Worm (Caenorhabditis elegans) whole organism, L4 larva: ENCODE data around the gene M162.5.
"Not testable (repeated sequence)": the region's sequence is repeated elsewhere in the genome, so short reads cannot be mapped to it uniquely, and the experiment has no call there.

Experiments used
- F44E2.7 ChIP-seq: fragments of 200-800 bp; sonication (Bioruptor generic); IDR thresholded peaks from 2 replicates; pipeline ENCODE4 v2.1.2; 2022; ENCODE audit warnings: missing genetic modification characterization, missing compliant biosample characterization
- F49E8.2 ChIP-seq: sonication (generic microtip); optimal IDR thresholded peaks from 2 replicates; lab custom pipeline; 2016; ENCODE audit warnings: missing compliant biosample characterization, mild to moderate bottlenecking, missing genetic modification characterization, borderline replicate concordance
- R02D3.7 ChIP-seq: fragments of 150-350 bp; sonication (generic microtip); optimal IDR thresholded peaks from 3 replicates; lab custom pipeline; 2014; ENCODE audit warnings: missing biosample characterization, missing genetic modification characterization
- T20F7.1 ChIP-seq: fragments of 200-800 bp; sonication (Bioruptor generic); optimal IDR thresholded peaks from 2 replicates; lab custom pipeline; 2018; ENCODE audit warnings: mild to moderate bottlenecking, missing genetic modification characterization, missing compliant biosample characterization
- Y48G9A.11 ChIP-seq: fragments of 200-800 bp; sonication (Bioruptor generic); IDR thresholded peaks from 2 replicates; pipeline ENCODE4 v1.3.6; 2022; ENCODE audit warnings: missing genetic modification reagents, missing genetic modification characterization, missing compliant biosample characterization
- Y5F2A.4 ChIP-seq: fragments of 200-800 bp; sonication (Bioruptor generic); optimal IDR thresholded peaks from 2 replicates; lab custom pipeline; 2018; ENCODE audit warnings: mild to moderate bottlenecking, missing genetic modification characterization, missing compliant biosample characterization
- aha-1 ChIP-seq: fragments of 150-350 bp; peaks from one replicate; lab custom pipeline; 2014; ENCODE audit warnings: missing biosample characterization, missing genetic modification characterization
- ceh-20 ChIP-seq: fragments of 200-800 bp; sonication (Bioruptor generic); IDR thresholded peaks from 2 replicates; pipeline ENCODE4 v1.3.6; 2022; ENCODE audit warnings: missing genetic modification reagents, missing genetic modification characterization, missing compliant biosample characterization
- ceh-32 ChIP-seq: sonication (generic microtip); optimal IDR thresholded peaks from 2 replicates; lab custom pipeline; 2016; ENCODE audit warnings: mild to moderate bottlenecking, missing genetic modification characterization, missing compliant biosample characterization; ENCODE audit not compliant: poor library complexity
- daf-12 ChIP-seq: fragments of 150-350 bp; optimal IDR thresholded peaks from 2 replicates; lab custom pipeline; 2014; ENCODE audit warnings: missing biosample characterization, missing genetic modification reagents, missing genetic modification characterization
- daf-8 ChIP-seq: fragments of 200-800 bp; sonication (Bioruptor generic); IDR thresholded peaks from 2 replicates; pipeline ENCODE4 v1.3.6; 2022; ENCODE audit warnings: missing genetic modification characterization, missing compliant biosample characterization
- dmd-6 ChIP-seq: fragments of 200-800 bp; sonication (Bioruptor generic); IDR thresholded peaks from 2 replicates; pipeline ENCODE4 v1.3.6; 2022; ENCODE audit warnings: missing genetic modification reagents, missing genetic modification characterization, missing compliant biosample characterization
- dmd-8 ChIP-seq: fragments of 200-800 bp; sonication (Bioruptor generic); IDR thresholded peaks from 2 replicates; pipeline ENCODE4 v1.3.6; 2022; ENCODE audit warnings: missing genetic modification characterization, missing compliant biosample characterization
- egl-43 ChIP-seq: fragments of 200-800 bp; sonication (Bioruptor generic); IDR thresholded peaks from 2 replicates; pipeline ENCODE4 v1.3.6; 2022; ENCODE audit warnings: missing genetic modification reagents, missing genetic modification characterization, missing compliant biosample characterization
- lir-3 ChIP-seq: sonication (generic microtip); optimal IDR thresholded peaks from 2 replicates; lab custom pipeline; 2016; ENCODE audit warnings: mild to moderate bottlenecking, missing genetic modification characterization, missing compliant biosample characterization
- mes-2 ChIP-seq: sonication (generic microtip); optimal IDR thresholded peaks from 2 replicates; lab custom pipeline; 2016; ENCODE audit warnings: missing genotype, mild to moderate bottlenecking, missing genetic modification characterization, missing compliant biosample characterization; ENCODE audit not compliant: poor library complexity, severe bottlenecking
- mxl-3 ChIP-seq: fragments of 200-800 bp; sonication (Bioruptor generic); optimal IDR thresholded peaks from 2 replicates; lab custom pipeline; 2018; ENCODE audit warnings: mild to moderate bottlenecking, missing genetic modification characterization, missing compliant biosample characterization
- nhr-102 ChIP-seq: sonication (generic microtip); optimal IDR thresholded peaks from 2 replicates; lab custom pipeline; 2016; ENCODE audit warnings: mild to moderate bottlenecking, missing genetic modification characterization, moderate library complexity, missing compliant biosample characterization
- nhr-28 ChIP-seq: fragments of 150-350 bp; optimal IDR thresholded peaks from 2 replicates; lab custom pipeline; 2014; ENCODE audit warnings: missing biosample characterization, missing genetic modification characterization
- nhr-48 ChIP-seq: sonication (generic microtip); optimal IDR thresholded peaks from 2 replicates; lab custom pipeline; 2016; ENCODE audit warnings: mild to moderate bottlenecking, missing genetic modification characterization, missing compliant biosample characterization
- nhr-77 ChIP-seq: fragments of 150-350 bp; optimal IDR thresholded peaks from 2 replicates; lab custom pipeline; 2014; ENCODE audit warnings: missing biosample characterization, missing genetic modification characterization
- pha-4 ChIP-seq, 2 experiments: fragments of 150-350 bp in 1 of 2; fragments of 200-800 bp in 1 of 2; sonication (Bioruptor generic) in 1 of 2; IDR thresholded peaks in 1 of 2; optimal IDR thresholded peaks in 1 of 2; 2 replicates each; pipeline versions ENCODE4 v1.3.6 to Lab custom; 2014 to 2022; ENCODE audit warnings: missing genetic modification characterization in 2 of 2, missing genetic modification reagents in 2 of 2, missing biosample characterization in 1 of 2, missing compliant biosample characterization in 1 of 2
- saeg-2 ChIP-seq: fragments of 200-800 bp; sonication (Bioruptor generic); IDR thresholded peaks from 2 replicates; pipeline ENCODE4 v1.3.6; 2022; ENCODE audit warnings: missing genetic modification reagents, missing genetic modification characterization, missing compliant biosample characterization
- set-16 ChIP-seq: fragments of 200-800 bp; sonication (Bioruptor generic); IDR thresholded peaks from 2 replicates; pipeline ENCODE4 v1.3.6; 2022; ENCODE audit warnings: missing genetic modification reagents, missing genetic modification characterization, missing compliant biosample characterization
- snpc-4 ChIP-seq: fragments of 150-350 bp; optimal IDR thresholded peaks from 2 replicates; lab custom pipeline; 2014; ENCODE audit warnings: missing biosample characterization, missing genetic modification characterization
- tag-97 ChIP-seq: fragments of 200-800 bp; sonication (Bioruptor generic); IDR thresholded peaks from 2 replicates; pipeline ENCODE4 v1.3.6; 2022; ENCODE audit warnings: missing genetic modification characterization, missing compliant biosample characterization
- unc-39 ChIP-seq: sonication (generic microtip); optimal IDR thresholded peaks from 2 replicates; lab custom pipeline; 2017; ENCODE audit warnings: missing biosample characterization, missing genetic modification characterization
- unc-62 ChIP-seq, 3 experiments: fragments of 150-350 bp in 1 of 3; sonication (generic microtip); optimal IDR thresholded peaks in 2 of 3; peaks in 1 of 3; 1 replicate in 1 of 3; 2 replicates in 2 of 3; lab custom pipeline; 2014 to 2017; ENCODE audit warnings: missing biosample characterization in 3 of 3, missing genetic modification characterization in 3 of 3, missing genetic modification reagents in 3 of 3, missing genotype in 1 of 3
- zfp-3 ChIP-seq: fragments of 200-800 bp; sonication (Bioruptor generic); conservative IDR thresholded peaks from 2 replicates; pipeline ENCODE4 v1.3.6; 2022; ENCODE audit warnings: missing genetic modification reagents, missing genetic modification characterization, missing compliant biosample characterization
- zip-2 ChIP-seq: fragments of 150-350 bp; optimal IDR thresholded peaks from 2 replicates; lab custom pipeline; 2014; ENCODE audit warnings: missing biosample characterization, missing genetic modification characterization

M162.5 gene

ce11 chrV:19760751-19761150, at the start of gene M162.5:
M162.5 (plus strand) TSS chrV:19761051.
- TF ChIP-seq ceh-32 (tag; lab: Kevin White, UChicago) (no peak), mes-2 (tag; lab: Kevin White, UChicago) (no peak), aha-1 (tag; lab: Kevin White, UChicago) (peak; percentile 42)

DNA sequence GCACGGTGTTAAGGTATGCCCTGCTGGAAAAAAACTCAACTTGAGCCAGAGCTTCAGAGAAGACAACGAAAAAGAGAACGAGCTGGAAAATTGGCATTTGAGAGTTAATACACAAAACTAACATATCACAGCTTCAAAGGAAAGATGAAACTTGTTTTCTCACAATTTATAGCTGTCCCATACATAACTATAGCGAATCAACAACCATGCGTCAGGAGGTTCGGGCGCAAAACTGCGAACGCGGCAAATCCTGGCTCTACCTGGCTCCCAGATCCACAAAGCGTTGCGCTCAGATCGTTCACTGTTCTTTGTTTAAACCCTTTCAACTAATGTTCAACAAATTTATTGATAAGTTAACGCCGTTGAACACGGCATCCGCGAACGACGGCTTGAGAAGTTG, 49.2 kb upstream of the M162.5 start, which contains the start of gene Y43F8C.23:
Y43F8C.23 (minus strand) TSS at position 101 of the 400 bp plus-strand sequence.
- not testable (repeated sequence) for TF ChIP-seq daf-8; ceh-20 (GFP tag; lab: Robert Waterston, UW); nhr-77 (tag; lab: Kevin White, UChicago)
- TF ChIP-seq, all 104 proteins: peak for 0; not testable (repeated sequence) for 104

ce11 chrV:19715419-19715818, 45.4 kb upstream of the M162.5 start, which contains the start of gene Y43F8C.16:
Y43F8C.16 (minus strand) TSS chrV:19715519.
- TF ChIP-seq aha-1 (tag; lab: Kevin White, UChicago) = peak; percentile 9
- TF ChIP-seq Y5F2A.4 (GFP tag; lab: Kevin White, UChicago) = no peak

DNA sequence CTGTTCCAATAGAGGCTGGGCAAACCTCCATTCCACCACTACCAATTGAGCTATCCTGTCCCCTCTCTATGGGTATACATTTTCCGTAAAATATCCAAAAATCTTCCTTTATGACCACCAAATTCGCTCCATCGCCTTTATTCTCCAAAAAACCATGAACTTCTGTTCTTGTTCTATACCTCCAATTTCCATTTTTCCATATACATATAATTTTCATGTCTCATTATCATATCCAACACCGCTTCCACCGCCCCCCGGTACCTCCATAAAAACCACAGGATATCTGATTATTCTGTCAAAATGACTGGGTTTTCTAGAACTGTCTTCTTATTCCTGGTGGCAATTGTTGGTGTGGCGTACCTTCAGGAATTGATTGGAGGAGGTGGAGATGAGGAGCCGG, 45.0 kb upstream of the M162.5 start, which contains the start of gene Y43F8C.17:
Y43F8C.17 (plus strand) TSS at position 301 of the 400 bp plus-strand sequence.
- TF ChIP-seq dmd-6 (GFP tag; lab: Robert Waterston, UW) (no peak), unc-62 (GFP tag; optimal IDR thresholded peaks at IDR 0.05 in 1 of 2; lab: Kevin White, UChicago) (peak in 1 of 2 experiments; percentile 12), unc-62 (tag; optimal IDR thresholded peaks at IDR 0.05; lab: Kevin White, UChicago) (no peak), egl-43 (GFP tag; lab: Robert Waterston, UW) (no peak)

ce11 chrV:19717933-19718332, 42.9 kb upstream of the M162.5 start:
- TF ChIP-seq R02D3.7 (tag; lab: Kevin White, UChicago) (no peak), F49E8.2 (tag; lab: Kevin White, UChicago) (no peak), F44E2.7 (GFP tag; lab: Robert Waterston, UW) (no peak), zfp-3 (GFP tag; lab: Robert Waterston, UW) (no peak), tag-97 (GFP tag; lab: Robert Waterston, UW) (no peak), dmd-6 (GFP tag; lab: Robert Waterston, UW) (peak; percentile 18; the same call in 1 of the 2 replicates), dmd-8 (GFP tag; lab: Robert Waterston, UW) (no peak)

- TF ChIP-seq nhr-28 (no peak), nhr-102 (tag; lab: Kevin White, UChicago) (no peak), daf-12 (tag; lab: Kevin White, UChicago) (no peak), Y48G9A.11 (GFP tag; lab: Robert Waterston, UW) (no peak), R02D3.7 (tag; lab: Kevin White, UChicago) (no peak), set-16 (no peak), nhr-48 (tag; lab: Kevin White, UChicago) (no peak), pha-4 (GFP tag; IDR thresholded peaks at IDR 0.05; lab: Robert Waterston, UW) (no peak), pha-4 (tag; optimal IDR thresholded peaks at IDR 0.05; lab: Kevin White, UChicago) (no peak), unc-39 (no peak), mxl-3 (GFP tag; lab: Kevin White, UChicago) (no peak), lir-3 (no peak), unc-62 (GFP tag; optimal IDR thresholded peaks at IDR 0.05 in 1 of 2; lab: Kevin White, UChicago) (no peak), unc-62 (tag; optimal IDR thresholded peaks at IDR 0.05; lab: Kevin White, UChicago) (no peak), zip-2 (tag; lab: Kevin White, UChicago) (no peak), T20F7.1 (GFP tag; lab: Kevin White, UChicago) (no peak), snpc-4 (tag; lab: Kevin White, UChicago) (no peak), tag-97 (GFP tag; lab: Robert Waterston, UW) (no peak), saeg-2 (GFP tag; lab: Robert Waterston, UW) (no peak)
Observed at ce11 chrV:19718660-19719059, 42.2 kb upstream of the M162.5 start.
